Fruit fly (Drosophila melanogaster): Measurements from ENCODE around the gene neo.

The neo gene

DNA sequence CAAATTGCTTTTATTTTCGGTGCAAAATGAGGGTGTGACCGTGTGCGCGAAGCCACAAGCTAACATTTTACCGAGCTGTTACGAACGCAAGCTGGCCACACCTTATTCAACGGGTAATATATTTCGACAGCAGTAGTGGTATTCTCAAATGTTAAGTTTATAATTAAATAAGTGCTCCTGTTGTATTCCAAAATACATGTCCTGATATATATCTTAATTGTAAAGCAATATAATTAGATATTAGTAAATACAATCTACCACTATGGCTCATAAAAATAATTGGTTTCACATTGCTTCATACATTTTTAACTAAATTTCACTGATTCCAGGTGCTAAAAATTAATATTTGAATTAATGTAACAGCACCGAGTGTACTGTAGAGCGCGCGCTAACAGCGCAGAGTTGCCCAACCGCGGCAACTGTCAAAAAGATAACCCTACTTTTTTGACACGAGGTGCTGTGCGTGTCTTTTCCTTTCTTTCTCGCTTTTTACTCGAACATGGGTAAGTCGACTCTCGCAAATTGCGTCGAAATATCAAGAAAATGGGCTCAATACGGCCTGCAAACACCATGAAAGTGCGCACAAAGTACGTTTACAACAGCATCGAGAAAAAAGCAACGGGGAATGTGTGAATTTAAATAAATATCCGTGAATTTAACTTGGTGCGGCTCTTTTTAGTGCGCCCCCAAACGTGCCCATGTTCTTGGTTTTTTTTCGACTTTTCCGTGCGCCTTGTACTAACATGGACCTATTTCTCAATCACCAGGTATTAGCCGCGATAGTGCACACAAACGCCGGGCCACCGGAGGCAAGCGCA, 42.7 kb downstream of the neo start, which contains the start of the genes CG15514 and RpS8 (continued):
- peak; percentile 19 for TF ChIP-seq CG6654 (GFP tag; optimal IDR thresholded peaks at IDR 0.05)
- TF ChIP-seq CG14667 (GFP tag; IDR thresholded peaks at IDR 0.05) = no peak
- no peak for TF ChIP-seq salm (tag; optimal IDR thresholded peaks at IDR 0.05)
- TF ChIP-seq usp (GFP tag; optimal IDR thresholded peaks at IDR 0.05) = no peak
- TF ChIP-seq Adf1 (GFP tag; IDR thresholded peaks at IDR 0.05) = no peak; the same call in 1 of the 2 replicates
- TF ChIP-seq CG11560 (tag; IDR thresholded peaks at IDR 0.05) = no peak
- 0 out of 2 replicates have a peak, but pooled peaks have one; percentile 10 for TF ChIP-seq seq (GFP tag; IDR thresholded peaks at IDR 0.05)
- TF ChIP-seq CG15514 (GFP tag; optimal IDR thresholded peaks at IDR 0.05) = no peak
- TF ChIP-seq dmrt99B (tag; optimal IDR thresholded peaks at IDR 0.05) = no peak
- peak; percentile 45 for TF ChIP-seq nom (GFP tag; optimal IDR thresholded peaks at IDR 0.05)
- TF ChIP-seq CG3838 (GFP tag; optimal IDR thresholded peaks at IDR 0.05) = no peak
- TF ChIP-seq lbe (GFP tag; optimal IDR thresholded peaks at IDR 0.05) = no peak
- TF ChIP-seq Atf-2 (GFP tag; optimal IDR thresholded peaks at IDR 0.05) = no peak
- peak; percentile 39 for TF ChIP-seq eyg (GFP tag; optimal IDR thresholded peaks at IDR 0.05)
- TF ChIP-seq zen2 (GFP tag; IDR thresholded peaks at IDR 0.05; ENCODE audit: partially characterized antibody) = no peak
- TF ChIP-seq Sry-δ (GFP tag; optimal IDR thresholded peaks at IDR 0.05) = no peak
- TF ChIP-seq H2.0 (GFP tag; IDR thresholded peaks at IDR 0.05) = no peak
- TF ChIP-seq CG1024 (GFP tag; IDR thresholded peaks at IDR 0.05) = 0 out of 2 replicates have a peak, but pooled peaks have one; percentile 5
- TF ChIP-seq BEAF-32 (GFP tag; optimal IDR thresholded peaks at IDR 0.05) = peak; percentile 52
- TF ChIP-seq CG9437 (GFP tag; optimal IDR thresholded peaks at IDR 0.05) = no peak
- TF ChIP-seq fru (optimal IDR thresholded peaks at IDR 0.05) = no peak
- TF ChIP-seq HmgZ (tag; optimal IDR thresholded peaks at IDR 0.05) = peak; percentile 29
- TF ChIP-seq CG14710 (tag; optimal IDR thresholded peaks at IDR 0.05) = peak; percentile 78
- no peak for TF ChIP-seq CG12236 (GFP tag; optimal IDR thresholded peaks at IDR 0.05)
- TF ChIP-seq CG10565 (GFP tag; optimal IDR thresholded peaks at IDR 0.05) = no peak
- peak; percentile 71 for TF ChIP-seq CG15601 (tag; optimal IDR thresholded peaks at IDR 0.05)
- TF ChIP-seq unc-4 (GFP tag; IDR thresholded peaks at IDR 0.05; ENCODE audit: partially characterized antibody) = no peak
- peak; percentile 67 for TF ChIP-seq Fer2 (tag; optimal IDR thresholded peaks at IDR 0.05)
- TF ChIP-seq Med (GFP tag) = peak; percentile 90
- 0 out of 2 replicates have a peak, but pooled peaks have one; percentile 28 for TF ChIP-seq CG11247 (GFP tag; IDR thresholded peaks at IDR 0.05)
- TF ChIP-seq Doc2 (GFP tag; IDR thresholded peaks at IDR 0.05) = no peak
- TF ChIP-seq NfI (GFP tag; optimal IDR thresholded peaks at IDR 0.05) = peak; percentile 74
- no peak for TF ChIP-seq CG7963 (GFP tag; IDR thresholded peaks at IDR 0.05; ENCODE audit: partially characterized antibody)
- peak; percentile 1 for TF ChIP-seq NK7.1 (GFP tag; optimal IDR thresholded peaks at IDR 0.05)
- peak; percentile 10; the same call in 1 of the 3 replicates for TF ChIP-seq sr (GFP tag; IDR thresholded peaks at IDR 0.05)
- TF ChIP-seq kay (GFP tag; optimal IDR thresholded peaks at IDR 0.05) = no peak
- TF ChIP-seq mirr (GFP tag; optimal IDR thresholded peaks at IDR 0.05) = peak; percentile 73
- TF ChIP-seq wek (GFP tag; optimal IDR thresholded peaks at IDR 0.05) = peak; percentile 90
- no peak for TF ChIP-seq CG3726 (GFP tag; IDR thresholded peaks at IDR 0.05)
- no peak for TF ChIP-seq CG14441 (GFP tag; IDR thresholded peaks at IDR 0.05)
- no peak for TF ChIP-seq CG7786 (GFP tag; optimal IDR thresholded peaks at IDR 0.05)
- peak; percentile 18 for TF ChIP-seq CG18764 (GFP tag; optimal IDR thresholded peaks at IDR 0.05)
- no peak for TF ChIP-seq odd (GFP tag; optimal IDR thresholded peaks at IDR 0.05)
- TF ChIP-seq Doc3 (GFP tag; IDR thresholded peaks at IDR 0.05; ENCODE audit: partially characterized antibody) = no peak
- TF ChIP-seq CG9932 (GFP tag; IDR thresholded peaks at IDR 0.05) = peak; percentile 65
- 0 out of 3 replicates have a peak, but pooled peaks have one; percentile 16 for TF ChIP-seq HLH4C (GFP tag; IDR thresholded peaks at IDR 0.05; ENCODE audit: partially characterized antibody)
- TF ChIP-seq CG11398 (GFP tag; optimal IDR thresholded peaks at IDR 0.05) = no peak
- TF ChIP-seq Myb (GFP tag; optimal IDR thresholded peaks at IDR 0.05) = peak; percentile 27
- peak; percentile 54 for TF ChIP-seq unpg (GFP tag; optimal IDR thresholded peaks at IDR 0.05)

Measured in whole organism, embryonic.